Worm (Caenorhabditis elegans) whole organism, L2 larva: ENCODE measurements around the gene C46G7.1.
A peak's percentile ranks its signal among the peaks of the same experiment; 100 is the strongest.

ENCODE experiments used
- C34F6.9 ChIP-seq: fragments of 150-350 bp; optimal IDR thresholded peaks from 2 replicates; lab custom pipeline; 2014; ENCODE audit warnings: missing biosample characterization, missing genetic modification characterization
- F13H6.1 ChIP-seq: sonication (generic microtip); optimal IDR thresholded peaks from 2 replicates; lab custom pipeline; 2016; ENCODE audit warnings: missing genetic modification characterization, missing compliant biosample characterization
- R02D3.7 ChIP-seq: fragments of 150-350 bp; optimal IDR thresholded peaks from 2 replicates; lab custom pipeline; 2014; ENCODE audit warnings: missing biosample characterization, missing genetic modification characterization
- Y55F3AM.14 ChIP-seq: fragments of 200-800 bp; sonication (Bioruptor generic); optimal IDR thresholded peaks from 2 replicates; lab custom pipeline; 2018; ENCODE audit warnings: mild to moderate bottlenecking, missing genetic modification characterization, missing compliant biosample characterization
- alr-1 ChIP-seq: fragments of 150-350 bp; optimal IDR thresholded peaks from 2 replicates; lab custom pipeline; 2014; ENCODE audit warnings: missing biosample characterization, missing genetic modification characterization
- aly-2 ChIP-seq: fragments of 150-350 bp; optimal IDR thresholded peaks from 2 replicates; lab custom pipeline; 2014; ENCODE audit warnings: missing biosample characterization, missing genetic modification characterization
- ama-1 ChIP-seq: fragments of 150-350 bp; optimal IDR thresholded peaks from 2 replicates; lab custom pipeline; 2018; ENCODE audit warnings: inconsistent platforms
- blmp-1 ChIP-seq: sonication (generic microtip); optimal IDR thresholded peaks from 2 replicates; lab custom pipeline; 2017; ENCODE audit warnings: missing genetic modification characterization, mild to moderate bottlenecking, missing compliant biosample characterization, antibody characterized with exemption, moderate library complexity; ENCODE audit not compliant: insufficient read depth
- ceh-16 ChIP-seq: fragments of 150-350 bp; optimal IDR thresholded peaks from 2 replicates; lab custom pipeline; 2014; ENCODE audit warnings: missing biosample characterization, missing genetic modification characterization
- ceh-82 ChIP-seq: fragments of 150-350 bp; optimal IDR thresholded peaks from 2 replicates; lab custom pipeline; 2014; ENCODE audit warnings: missing biosample characterization, missing genetic modification characterization
- crh-2 ChIP-seq: sonication (generic microtip); optimal IDR thresholded peaks from 2 replicates; lab custom pipeline; 2017; ENCODE audit warnings: missing biosample characterization, missing genetic modification characterization
- egl-27 ChIP-seq: sonication (generic microtip); optimal IDR thresholded peaks from 3 replicates; lab custom pipeline; 2017; ENCODE audit warnings: missing biosample characterization, missing genetic modification reagents, missing genetic modification characterization
- elt-1 ChIP-seq: fragments of 150-350 bp; optimal IDR thresholded peaks from 2 replicates; lab custom pipeline; 2014; ENCODE audit warnings: missing biosample characterization, missing genetic modification characterization
- elt-3 ChIP-seq: sonication (generic microtip); optimal IDR thresholded peaks from 2 replicates; lab custom pipeline; 2017; ENCODE audit warnings: missing biosample characterization, missing genetic modification characterization
- fos-1 ChIP-seq: fragments of 150-350 bp; optimal IDR thresholded peaks from 2 replicates; lab custom pipeline; 2014; ENCODE audit warnings: missing biosample characterization, missing genetic modification characterization
- lin-11 ChIP-seq: fragments of 150-350 bp; sonication (generic microtip); optimal IDR thresholded peaks from 2 replicates; lab custom pipeline; 2014; ENCODE audit warnings: missing biosample characterization, missing genetic modification characterization, inconsistent platforms, mixed read lengths
- lsy-2 ChIP-seq, 2 experiments: fragments of 150-350 bp in 1 of 2; sonication (generic microtip) in 1 of 2; optimal IDR thresholded peaks; 2 replicates each; lab custom pipeline; 2014 to 2017; ENCODE audit warnings: missing biosample characterization in 2 of 2, missing genetic modification characterization in 2 of 2
- mab-5 ChIP-seq: fragments of 150-350 bp; optimal IDR thresholded peaks from 2 replicates; lab custom pipeline; 2014; ENCODE audit warnings: missing biosample characterization, missing genetic modification characterization
- mdl-1 ChIP-seq, 2 experiments: fragments of 150-350 bp in 1 of 2; sonication (generic microtip) in 1 of 2; optimal IDR thresholded peaks; 2 replicates each; lab custom pipeline; 2017; ENCODE audit warnings: missing biosample characterization in 2 of 2, missing genetic modification characterization in 2 of 2
- nhr-11 ChIP-seq: fragments of 150-350 bp; optimal IDR thresholded peaks from 2 replicates; lab custom pipeline; 2014; ENCODE audit warnings: missing biosample characterization, missing genetic modification characterization
- nhr-23 ChIP-seq: fragments of 150-350 bp; optimal IDR thresholded peaks from 2 replicates; lab custom pipeline; 2014; ENCODE audit warnings: missing biosample characterization, missing genetic modification reagents, missing genetic modification characterization
- nhr-6 ChIP-seq: fragments of 150-350 bp; optimal IDR thresholded peaks from 2 replicates; lab custom pipeline; 2014; ENCODE audit warnings: missing biosample characterization, missing genetic modification characterization
- nhr-77 ChIP-seq: fragments of 150-350 bp; optimal IDR thresholded peaks from 2 replicates; lab custom pipeline; 2014; ENCODE audit warnings: missing biosample characterization, missing genetic modification characterization
- peb-1 ChIP-seq: fragments of 150-350 bp; optimal IDR thresholded peaks from 2 replicates; lab custom pipeline; 2014; ENCODE audit warnings: missing biosample characterization, missing genetic modification characterization
- skn-1 ChIP-seq: sonication (generic microtip); optimal IDR thresholded peaks from 2 replicates; lab custom pipeline; 2017; ENCODE audit warnings: missing biosample characterization, missing genetic modification characterization
- sma-9 ChIP-seq, 2 experiments: fragments of 150-350 bp in 1 of 2; sonication (generic microtip) in 1 of 2; optimal IDR thresholded peaks; 2 replicates each; lab custom pipeline; 2014 to 2016; ENCODE audit warnings: missing genetic modification characterization in 2 of 2, mild to moderate bottlenecking in 1 of 2, missing biosample characterization in 1 of 2, missing compliant biosample characterization in 1 of 2, missing genetic modification reagents in 1 of 2, moderate library complexity in 1 of 2
- unc-39 ChIP-seq: fragments of 150-350 bp; optimal IDR thresholded peaks from 2 replicates; lab custom pipeline; 2014; ENCODE audit warnings: missing biosample characterization, missing genetic modification characterization
- unc-55 ChIP-seq: fragments of 150-350 bp; sonication (generic microtip); optimal IDR thresholded peaks from 3 replicates; lab custom pipeline; 2014; ENCODE audit warnings: missing biosample characterization, missing genetic modification reagents, missing genetic modification characterization
- unc-62 ChIP-seq: fragments of 150-350 bp; optimal IDR thresholded peaks from 2 replicates; lab custom pipeline; 2014; ENCODE audit warnings: missing biosample characterization, missing genetic modification reagents, missing genetic modification characterization
- zag-1 ChIP-seq: fragments of 150-350 bp; optimal IDR thresholded peaks from 2 replicates; lab custom pipeline; 2014; ENCODE audit warnings: missing biosample characterization, missing genetic modification characterization
- ztf-11 ChIP-seq: sonication (generic microtip); optimal IDR thresholded peaks from 2 replicates; lab custom pipeline; 2017; ENCODE audit warnings: missing biosample characterization, missing genetic modification characterization

The C46G7.1 gene

ce11 chrIV:5977276-5977675, 40.5 kb upstream of the C46G7.1 start:
- TF ChIP-seq ceh-16 (no peak), mdl-1 (tag; optimal IDR thresholded peaks at IDR 0.05; lab: Kevin White, UChicago) (peak in 1 of 2 experiments; percentile 25), mab-5 (tag; lab: Kevin White, UChicago) (peak; percentile 52), lsy-2 (tag; optimal IDR thresholded peaks at IDR 0.05; lab: Kevin White, UChicago) (peak in 1 of 2 experiments; percentile 6), crh-2 (peak; percentile 52)
- TF ChIP-seq, all 48 proteins: peak for 4

DNA sequence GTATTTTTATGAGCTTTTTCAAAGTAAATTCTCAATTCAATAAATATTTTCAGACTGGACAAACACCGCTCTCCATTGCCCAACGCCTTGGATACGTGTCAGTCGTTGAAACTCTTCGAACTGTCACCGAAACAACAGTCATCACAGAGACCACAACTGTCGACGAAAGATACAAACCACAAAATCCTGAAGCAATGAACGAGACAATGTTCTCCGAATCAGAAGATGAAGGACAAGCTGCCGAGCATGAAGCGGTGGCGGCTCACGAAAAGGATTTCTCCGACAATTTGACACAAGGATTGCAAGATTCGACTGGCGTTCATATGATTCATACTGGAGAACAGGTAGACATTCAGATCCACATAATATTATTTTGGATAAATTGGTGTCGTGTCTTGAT, 38.0 kb upstream of the C46G7.1 start:
- TF ChIP-seq alr-1 (tag; lab: Kevin White, UChicago) (no peak), fos-1 (tag; lab: Kevin White, UChicago) (no peak), crh-2 (no peak), elt-3 (tag; lab: Kevin White, UChicago) (no peak)

DNA sequence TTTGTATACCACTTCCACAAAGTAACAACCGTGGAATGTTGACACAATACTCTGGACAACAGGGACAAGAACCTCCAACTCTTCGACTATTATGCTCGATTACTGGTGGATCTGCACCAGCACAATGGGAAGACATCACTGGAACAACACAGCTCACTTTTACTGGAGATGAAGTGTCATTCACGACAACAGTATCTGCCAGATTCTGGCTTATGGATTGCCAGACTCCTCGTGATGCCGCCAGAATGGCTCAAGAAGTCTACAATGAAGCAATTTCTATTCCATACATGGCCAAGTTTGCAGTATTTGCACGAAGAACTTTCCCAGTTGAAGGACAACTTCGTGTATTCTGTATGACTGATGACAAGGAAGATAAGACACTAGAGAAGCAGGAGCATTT, 34.6 kb upstream of the C46G7.1 start:
- TF ChIP-seq ztf-11 (tag; lab: Kevin White, UChicago), result no peak
- no peak for TF ChIP-seq unc-62 (GFP tag; lab: Kevin White, UChicago)
- TF ChIP-seq egl-27 (tag; lab: Kevin White, UChicago), result no peak
- no peak for TF ChIP-seq Y55F3AM.14 (GFP tag; lab: Kevin White, UChicago)
- no peak for TF ChIP-seq R02D3.7 (tag; lab: Kevin White, UChicago)
- TF ChIP-seq lin-11 (tag; lab: Kevin White, UChicago), result no peak
- TF ChIP-seq elt-1 (tag; lab: Kevin White, UChicago), result no peak
- TF ChIP-seq peb-1 (tag; lab: Kevin White, UChicago), result no peak
- no peak for TF ChIP-seq unc-55 (GFP tag; lab: Kevin White, UChicago)
- TF ChIP-seq nhr-23 (tag; lab: Kevin White, UChicago), result no peak
- TF ChIP-seq mab-5 (tag; lab: Kevin White, UChicago), result no peak
- no peak for TF ChIP-seq nhr-77 (tag; lab: Kevin White, UChicago)
- no peak for TF ChIP-seq sma-9 (GFP tag; optimal IDR thresholded peaks at IDR 0.05; lab: Kevin White, UChicago)
- TF ChIP-seq sma-9 (tag; optimal IDR thresholded peaks at IDR 0.05; lab: Kevin White, UChicago), result no peak
- TF ChIP-seq nhr-11, result no peak
- TF ChIP-seq C34F6.9 (tag; lab: Kevin White, UChicago), result no peak
- TF ChIP-seq nhr-6 (tag; lab: Kevin White, UChicago), result no peak
- no peak for TF ChIP-seq aly-2
- no peak for TF ChIP-seq zag-1
- no peak for TF ChIP-seq blmp-1 (tag; lab: Kevin White, UChicago)

ce11 chrIV:5985422-5985821, 32.4 kb upstream of the C46G7.1 start:
- TF ChIP-seq elt-3 (tag; lab: Kevin White, UChicago), result no peak
- no peak for TF ChIP-seq unc-62 (GFP tag; lab: Kevin White, UChicago)
- TF ChIP-seq, all 48 proteins: peak for 0

ce11 chrIV:5985823-5986222, 32.0 kb upstream of the C46G7.1 start:
- TF ChIP-seq skn-1 (tag; lab: Kevin White, UChicago) (no peak), ztf-11 (tag; lab: Kevin White, UChicago) (no peak), C34F6.9 (tag; lab: Kevin White, UChicago) (no peak), ceh-16 (no peak), mab-5 (tag; lab: Kevin White, UChicago) (no peak), nhr-11 (no peak), ceh-82 (no peak), lin-11 (tag; lab: Kevin White, UChicago) (no peak), elt-3 (tag; lab: Kevin White, UChicago) (no peak), crh-2 (no peak), unc-39 (tag; lab: Kevin White, UChicago) (no peak)

ce11 chrIV:5986829-5987228, 31.0 kb upstream of the C46G7.1 start:
- TF ChIP-seq F13H6.1 (tag; lab: Kevin White, UChicago) (peak; percentile 10), peb-1 (tag; lab: Kevin White, UChicago) (no peak), nhr-6 (tag; lab: Kevin White, UChicago) (no peak), ama-1 (lab: Kevin White, UChicago) (peak; percentile 21)
